Fruit fly (Drosophila melanogaster) whole organism, embryonic: Measurements from ENCODE around the gene CG10874.

ENCODE experiments used
- Atf3 ChIP-seq: fragments of 200-800 bp; sonication (Bioruptor generic); optimal IDR thresholded peaks from 3 replicates; lab custom pipeline; 2016; ENCODE audit warnings: missing biosample characterization, missing genetic modification characterization
- CG1024 ChIP-seq: fragments of 200-800 bp; sonication (Bioruptor generic); IDR thresholded peaks from 2 replicates; pipeline ENCODE4 v1.3.6; 2022; ENCODE audit warnings: missing biosample characterization, missing genetic modification characterization
- CG10431 ChIP-seq: fragments of 200-800 bp; sonication (Bioruptor generic); optimal IDR thresholded peaks from 3 replicates; lab custom pipeline; 2018; ENCODE audit warnings: missing biosample characterization, mild to moderate bottlenecking, missing genetic modification characterization
- CG10565 ChIP-seq: fragments of 200-800 bp; sonication (Bioruptor generic); optimal IDR thresholded peaks from 3 replicates; lab custom pipeline; 2016; ENCODE audit warnings: missing biosample characterization, mild to moderate bottlenecking, missing genetic modification characterization
- CG11696 ChIP-seq: fragments of 200-800 bp; sonication (Bioruptor generic); IDR thresholded peaks from 2 replicates; pipeline ENCODE4 v1.3.6; 2022; ENCODE audit warnings: missing biosample characterization, missing genetic modification characterization
- CG12744 ChIP-seq: fragments of 200-800 bp; sonication (Bioruptor generic); optimal IDR thresholded peaks from 2 replicates; lab custom pipeline; 2016; ENCODE audit warnings: missing biosample characterization, missing genetic modification characterization
- CG13123 ChIP-seq: fragments of 200-800 bp; sonication (Bioruptor generic); optimal IDR thresholded peaks from 2 replicates; lab custom pipeline; 2016; ENCODE audit warnings: missing biosample characterization, missing genetic modification characterization
- CG13775 ChIP-seq: fragments of 200-800 bp; sonication (Bioruptor generic); optimal IDR thresholded peaks from 3 replicates; lab custom pipeline; 2017; ENCODE audit warnings: missing biosample characterization, mild to moderate bottlenecking, missing genetic modification characterization
- CG13894 ChIP-seq: fragments of 200-800 bp; sonication (Bioruptor generic); optimal IDR thresholded peaks from 3 replicates; lab custom pipeline; 2018; ENCODE audit warnings: missing biosample characterization, mild to moderate bottlenecking, missing genetic modification characterization, moderate library complexity
- CG15696 ChIP-seq: fragments of 200-800 bp; sonication (Bioruptor generic); optimal IDR thresholded peaks from 2 replicates; lab custom pipeline; 2019; ENCODE audit warnings: missing biosample characterization, mild to moderate bottlenecking, missing genetic modification characterization, moderate library complexity
- CG16813 ChIP-seq: fragments of 200-800 bp; sonication (Bioruptor generic); IDR thresholded peaks from 3 replicates; pipeline ENCODE4 v1.3.6; 2022; ENCODE audit warnings: missing biosample characterization, missing genetic modification characterization; ENCODE audit not compliant: partially characterized antibody
- CG17361 ChIP-seq: fragments of 200-800 bp; sonication (Bioruptor generic); IDR thresholded peaks from 3 replicates; pipeline ENCODE4 v1.3.6; 2022; ENCODE audit warnings: missing biosample characterization, missing genetic modification characterization
- CG2116 ChIP-seq: fragments of 200-800 bp; sonication (Bioruptor generic); optimal IDR thresholded peaks from 3 replicates; lab custom pipeline; 2018; ENCODE audit warnings: missing biosample characterization, mild to moderate bottlenecking, missing genetic modification characterization
- CG2129 ChIP-seq: fragments of 200-800 bp; sonication (Bioruptor generic); IDR thresholded peaks from 2 replicates; pipeline ENCODE4 v1.3.6; 2022; ENCODE audit warnings: missing biosample characterization, missing genetic modification characterization; ENCODE audit not compliant: partially characterized antibody
- CG34376 ChIP-seq: fragments of 200-800 bp; sonication (Bioruptor generic); optimal IDR thresholded peaks from 2 replicates; lab custom pipeline; 2018; ENCODE audit warnings: missing biosample characterization, mild to moderate bottlenecking, missing genetic modification characterization
- CG4707 ChIP-seq: fragments of 200-800 bp; sonication (Bioruptor generic); optimal IDR thresholded peaks from 2 replicates; lab custom pipeline; 2018; ENCODE audit warnings: missing biosample characterization, mild to moderate bottlenecking, missing genetic modification characterization, moderate library complexity
- CG6272 ChIP-seq: fragments of 200-800 bp; sonication (Bioruptor generic); IDR thresholded peaks from 2 replicates; pipeline ENCODE4 v1.3.6; 2022; ENCODE audit warnings: missing biosample characterization, missing genetic modification characterization
- CG6654 ChIP-seq: fragments of 200-800 bp; sonication (Bioruptor generic); optimal IDR thresholded peaks from 2 replicates; lab custom pipeline; 2017; ENCODE audit warnings: missing biosample characterization, mild to moderate bottlenecking, missing genetic modification characterization
- CG7745 ChIP-seq: fragments of 200-800 bp; sonication (Bioruptor generic); optimal IDR thresholded peaks from 2 replicates; lab custom pipeline; 2018; ENCODE audit warnings: missing biosample characterization, mild to moderate bottlenecking, missing genetic modification characterization, moderate library complexity
- CG9876 ChIP-seq: fragments of 200-800 bp; sonication (Bioruptor generic); optimal IDR thresholded peaks from 2 replicates; lab custom pipeline; 2016; ENCODE audit warnings: missing biosample characterization, missing genetic modification characterization
- Deaf1 ChIP-seq: fragments of 200-800 bp; optimal IDR thresholded peaks from 3 replicates; lab custom pipeline; 2019; ENCODE audit warnings: missing biosample characterization, mild to moderate bottlenecking, missing genetic modification characterization, moderate library complexity
- Dll ChIP-seq: fragments of 200-800 bp; sonication (Bioruptor generic); IDR thresholded peaks from 4 replicates; pipeline ENCODE4 v1.3.6; 2022; ENCODE audit warnings: missing biosample characterization, missing genetic modification characterization; ENCODE audit not compliant: partially characterized antibody
- Fer1 ChIP-seq: fragments of 200-800 bp; sonication (Bioruptor generic); optimal IDR thresholded peaks from 2 replicates; lab custom pipeline; 2017; ENCODE audit warnings: missing biosample characterization, mild to moderate bottlenecking, missing genetic modification characterization
- HLHmδ ChIP-seq: fragments of 200-800 bp; sonication (Bioruptor generic); optimal IDR thresholded peaks from 2 replicates; lab custom pipeline; 2018; ENCODE audit warnings: missing biosample characterization, mild to moderate bottlenecking, missing genetic modification characterization, moderate library complexity
- Hr39 ChIP-seq: fragments of >200 bp; optimal IDR thresholded peaks from 2 replicates; lab custom pipeline; 2017
- Lim3 ChIP-seq: fragments of 200-800 bp; sonication (Bioruptor generic); IDR thresholded peaks from 2 replicates; pipeline ENCODE4 v1.3.6; 2022; ENCODE audit warnings: missing biosample characterization, missing genetic modification characterization
- Nf-YC ChIP-seq: fragments of 200-800 bp; optimal IDR thresholded peaks from 3 replicates; lab custom pipeline; 2019; ENCODE audit warnings: missing biosample characterization, mild to moderate bottlenecking, missing genetic modification characterization, moderate library complexity
- NfI ChIP-seq: fragments of 200-800 bp; sonication (Bioruptor generic); optimal IDR thresholded peaks from 3 replicates; lab custom pipeline; 2018; ENCODE audit warnings: missing biosample characterization, mild to moderate bottlenecking, missing genetic modification characterization, moderate library complexity
- PHDP ChIP-seq: fragments of 200-800 bp; sonication (Bioruptor generic); optimal IDR thresholded peaks from 3 replicates; lab custom pipeline; 2018; ENCODE audit warnings: missing biosample characterization, mild to moderate bottlenecking, missing genetic modification characterization, moderate library complexity
- Sry-δ ChIP-seq: fragments of 200-800 bp; sonication (Bioruptor generic); optimal IDR thresholded peaks from 2 replicates; lab custom pipeline; 2016; ENCODE audit warnings: missing biosample characterization, missing genetic modification characterization
- TFAM ChIP-seq: fragments of 200-800 bp; sonication (Bioruptor generic); optimal IDR thresholded peaks from 2 replicates; lab custom pipeline; 2017; ENCODE audit warnings: missing biosample characterization, missing genetic modification characterization, inconsistent platforms
- Usf ChIP-seq: fragments of 200-800 bp; sonication (Bioruptor generic); optimal IDR thresholded peaks from 2 replicates; lab custom pipeline; 2017; ENCODE audit warnings: missing genotype, missing biosample characterization, missing genetic modification characterization
- ab ChIP-seq: fragments of 200-800 bp; sonication (Bioruptor generic); optimal IDR thresholded peaks from 2 replicates; lab custom pipeline; 2016; ENCODE audit warnings: missing biosample characterization, missing genetic modification characterization
- ac ChIP-seq: fragments of 200-800 bp; sonication (Bioruptor generic); optimal IDR thresholded peaks from 3 replicates; lab custom pipeline; 2017; ENCODE audit warnings: missing biosample characterization, mild to moderate bottlenecking, missing genetic modification characterization
- bab2 ChIP-seq: fragments of 200-800 bp; sonication (Bioruptor generic); optimal IDR thresholded peaks from 2 replicates; lab custom pipeline; 2016; ENCODE audit warnings: missing biosample characterization, missing genetic modification characterization
- br ChIP-seq: fragments of >200 bp; optimal IDR thresholded peaks from 2 replicates; lab custom pipeline; 2017
- btn ChIP-seq: fragments of 200-800 bp; sonication (Bioruptor generic); optimal IDR thresholded peaks from 2 replicates; lab custom pipeline; 2016; ENCODE audit warnings: missing biosample characterization, missing genetic modification characterization
- chinmo ChIP-seq: fragments of 200-800 bp; sonication (Bioruptor generic); IDR thresholded peaks from 4 replicates; pipeline ENCODE4 v1.3.6; 2022; ENCODE audit warnings: missing biosample characterization, missing genetic modification characterization; ENCODE audit not compliant: partially characterized antibody
- dan ChIP-seq: fragments of 200-800 bp; sonication (Bioruptor generic); IDR thresholded peaks from 2 replicates; pipeline ENCODE4 v1.3.6; 2022; ENCODE audit warnings: missing biosample characterization, missing genetic modification characterization
- dimm ChIP-seq: fragments of 200-800 bp; sonication (Bioruptor generic); IDR thresholded peaks from 2 replicates; pipeline ENCODE4 v1.3.6; 2022; ENCODE audit warnings: missing biosample characterization, missing genetic modification characterization
- lab ChIP-seq: fragments of 200-800 bp; sonication (Bioruptor generic); optimal IDR thresholded peaks from 3 replicates; lab custom pipeline; 2017; ENCODE audit warnings: missing biosample characterization, missing genetic modification characterization, mild to moderate bottlenecking, moderate library complexity, missing genetic modification reagents
- p53 ChIP-seq: fragments of 200-800 bp; sonication (Bioruptor generic); optimal IDR thresholded peaks from 2 replicates; lab custom pipeline; 2016; ENCODE audit warnings: missing biosample characterization, missing genetic modification characterization
- pzg ChIP-seq: fragments of 200-800 bp; sonication (Bioruptor generic); optimal IDR thresholded peaks from 3 replicates; lab custom pipeline; 2018; ENCODE audit warnings: missing biosample characterization, mild to moderate bottlenecking, missing genetic modification characterization, moderate library complexity
- repo ChIP-seq: fragments of 200-800 bp; sonication (Bioruptor generic); optimal IDR thresholded peaks from 2 replicates; lab custom pipeline; 2016; ENCODE audit warnings: missing biosample characterization, missing genetic modification characterization
- run ChIP-seq: fragments of 200-800 bp; sonication (Bioruptor generic); optimal IDR thresholded peaks from 3 replicates; lab custom pipeline; 2018; ENCODE audit warnings: missing biosample characterization, mild to moderate bottlenecking, missing genetic modification characterization
- schlank ChIP-seq: fragments of 200-800 bp; sonication (Bioruptor generic); optimal IDR thresholded peaks from 2 replicates; lab custom pipeline; 2018; ENCODE audit warnings: missing biosample characterization, mild to moderate bottlenecking, missing genetic modification characterization
- sima ChIP-seq: fragments of 200-800 bp; sonication (Bioruptor generic); optimal IDR thresholded peaks from 2 replicates; lab custom pipeline; 2016; ENCODE audit warnings: missing biosample characterization, missing genetic modification characterization
- tin ChIP-seq: fragments of 200-800 bp; sonication (Bioruptor generic); optimal IDR thresholded peaks from 3 replicates; lab custom pipeline; 2016; ENCODE audit warnings: missing biosample characterization, missing genetic modification characterization
- tx ChIP-seq: fragments of 200-800 bp; sonication (Bioruptor generic); optimal IDR thresholded peaks from 2 replicates; lab custom pipeline; 2016; ENCODE audit warnings: missing biosample characterization, missing genetic modification characterization

The CG10874 gene

dm6 chr2L:2202018-2202852, 10.0 kb upstream of the CG10874 start (continued):
- TF ChIP-seq Fer1 (peak; percentile 92), CG12744 (peak; percentile 95), Sry-δ (peak; percentile 74), CG7745 (tag; lab: Kevin White, UChicago) (peak; percentile 98), Atf3 (GFP tag; lab: Kevin White, UChicago) (peak; percentile 98), CG1024 (GFP tag; lab: Robert Waterston, UW) (peak; percentile 98), CG17361 (GFP tag; lab: Robert Waterston, UW) (peak; percentile 99), ab (peak; percentile 95), Lim3 (GFP tag; lab: Robert Waterston, UW) (peak; percentile 98), tx (GFP tag; lab: Kevin White, UChicago) (peak; percentile 97), CG13894 (tag; lab: Kevin White, UChicago) (no peak), CG34376 (no peak), lab (peak; percentile 96), Deaf1 (peak; percentile 80), repo (GFP tag; lab: Kevin White, UChicago) (peak; percentile 97), chinmo (peak; percentile 73; the same call in 1 of the 4 replicates), dimm (GFP tag; lab: Robert Waterston, UW) (peak; percentile 99), sima (GFP tag; lab: Kevin White, UChicago) (peak; percentile 90), br (lab: Kevin White, UChicago) (no peak), CG10565 (GFP tag; lab: Kevin White, UChicago) (peak; percentile 96), CG4707 (GFP tag; lab: Kevin White, UChicago) (peak; percentile 98), CG2116 (GFP tag; lab: Kevin White, UChicago) (peak; percentile 92), run (tag; lab: Kevin White, UChicago) (peak; percentile 98), CG9876 (GFP tag; lab: Kevin White, UChicago) (peak; percentile 87), dan (GFP tag; lab: Robert Waterston, UW) (peak; percentile 99), TFAM (GFP tag; lab: Kevin White, UChicago) (peak; percentile 97), CG11696 (GFP tag; lab: Robert Waterston, UW) (peak; percentile 95), CG13123 (peak; percentile 98), p53 (peak; percentile 91), bab2 (GFP tag; lab: Kevin White, UChicago) (peak; percentile 98), CG10431 (GFP tag; lab: Kevin White, UChicago) (peak; percentile 98), CG6272 (GFP tag; lab: Robert Waterston, UW) (peak; percentile 98), CG13775 (peak; percentile 97), Usf (peak; percentile 93), btn (peak; percentile 98), tin (GFP tag; lab: Kevin White, UChicago) (peak; percentile 99), pzg (no peak), HLHmδ (GFP tag; lab: Kevin White, UChicago) (peak; percentile 45), CG15696 (peak; percentile 99), Dll (GFP tag; lab: Robert Waterston, UW) (peak; percentile 68; the same call in 3 of the 4 replicates), schlank (tag; lab: Kevin White, UChicago) (peak; percentile 59), CG16813 (GFP tag; lab: Robert Waterston, UW) (peak; percentile 76), NfI (peak; percentile 95), CG6654 (GFP tag; lab: Kevin White, UChicago) (peak; percentile 94), PHDP (tag; lab: Kevin White, UChicago) (peak; percentile 98), Nf-YC (peak; percentile 74), ac (GFP tag; lab: Kevin White, UChicago) (peak; percentile 99), Hr39 (no peak), CG2129 (0 out of 2 replicates have a peak, but pooled peaks have one; percentile 33)
